Worm (Caenorhabditis elegans) whole organism, dauer: ENCODE data around the gene R11D1.4.

Experiments
- unc-62 ChIP-seq: sonication (generic microtip); optimal IDR thresholded peaks from 2 replicates; lab custom pipeline; 2017; ENCODE audit warnings: missing biosample characterization, missing genetic modification reagents, missing genetic modification characterization

The R11D1.4 gene

DNA sequence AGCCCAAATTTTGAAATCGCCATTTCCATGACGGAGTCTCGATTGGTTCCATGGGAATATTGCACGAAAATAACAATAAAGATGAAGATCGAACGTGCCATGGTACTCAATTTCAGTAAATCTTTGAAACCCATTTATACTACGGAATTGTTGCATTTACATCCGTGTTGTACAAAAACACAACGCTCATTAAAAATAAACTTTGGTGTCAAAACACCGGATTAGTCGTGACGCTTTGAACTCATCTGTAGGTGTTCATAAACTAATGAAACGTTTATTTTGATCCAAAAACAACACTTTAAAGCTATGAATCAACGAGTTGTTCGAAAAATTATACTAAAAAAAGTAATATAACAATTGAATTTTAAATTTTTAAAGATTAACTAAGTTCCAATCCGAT is at the start of gene R11D1.4:
TSS of gene R11D1.4 (minus strand) at position 101 of the 400 bp plus-strand sequence.
- TF ChIP-seq unc-62 = no peak

DNA sequence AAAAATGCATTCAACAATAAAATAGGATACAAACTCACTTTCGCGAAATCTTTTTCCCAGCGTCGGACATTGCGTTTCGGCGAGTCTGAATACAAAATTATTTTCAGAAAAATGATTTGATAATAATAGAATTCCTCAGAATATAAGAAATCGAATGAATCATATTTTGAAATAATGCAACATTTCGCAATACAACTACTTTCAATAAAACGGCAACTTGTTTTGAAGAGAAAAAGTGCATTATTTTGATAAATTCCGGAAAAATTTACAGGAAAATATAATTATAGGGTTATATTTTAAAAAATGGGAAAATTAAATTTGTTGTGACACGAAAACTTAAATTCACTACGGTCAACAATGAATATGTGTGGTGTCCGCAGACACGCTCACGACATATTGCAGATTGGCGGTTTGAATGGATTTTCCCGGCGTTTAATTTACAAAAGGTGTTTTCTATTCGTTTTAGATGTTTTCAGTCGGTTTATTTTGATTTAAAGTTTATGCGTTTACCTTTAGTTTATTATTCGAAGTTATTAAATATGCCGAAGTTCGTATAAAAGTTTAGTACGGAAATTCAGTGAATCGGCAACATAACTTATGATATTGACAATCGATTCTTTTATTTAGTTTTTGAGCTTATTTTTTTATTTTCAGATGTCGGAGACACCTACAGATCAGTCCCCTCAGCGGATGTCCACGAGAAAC is 49.4 kb upstream of the R11D1.4 start, which contains the start of the genes abcf-1 and scc-3:
TSS of gene abcf-1 (minus strand) at position 85 of the 705 bp plus-strand sequence.
TSS of gene scc-3 (plus strand) at position 655 of the 705 bp plus-strand sequence.
- TF ChIP-seq unc-62 = no peak

DNA sequence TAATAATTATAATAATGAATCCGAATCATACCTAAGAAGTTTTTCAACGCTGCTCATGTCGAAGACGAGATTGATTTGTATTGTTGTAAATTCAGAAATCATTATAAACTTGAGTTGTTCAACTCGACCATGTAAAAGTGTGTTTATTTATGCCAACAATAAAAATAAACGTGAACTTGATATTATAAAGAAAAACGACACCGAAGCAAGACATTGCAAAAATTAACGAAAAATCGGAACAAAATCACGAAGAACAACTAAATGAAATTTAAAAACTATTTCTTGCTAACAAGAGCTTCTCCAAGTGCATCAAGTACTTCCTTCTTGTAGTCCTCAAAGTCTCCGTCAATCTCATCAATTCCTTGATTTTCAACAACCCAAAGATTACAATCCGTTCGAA is 46.9 kb upstream of the R11D1.4 start, which contains the start of gene F18E2.15:
TSS of gene F18E2.15 (minus strand) at position 101 of the 400 bp plus-strand sequence.
- TF ChIP-seq unc-62 = no peak

DNA sequence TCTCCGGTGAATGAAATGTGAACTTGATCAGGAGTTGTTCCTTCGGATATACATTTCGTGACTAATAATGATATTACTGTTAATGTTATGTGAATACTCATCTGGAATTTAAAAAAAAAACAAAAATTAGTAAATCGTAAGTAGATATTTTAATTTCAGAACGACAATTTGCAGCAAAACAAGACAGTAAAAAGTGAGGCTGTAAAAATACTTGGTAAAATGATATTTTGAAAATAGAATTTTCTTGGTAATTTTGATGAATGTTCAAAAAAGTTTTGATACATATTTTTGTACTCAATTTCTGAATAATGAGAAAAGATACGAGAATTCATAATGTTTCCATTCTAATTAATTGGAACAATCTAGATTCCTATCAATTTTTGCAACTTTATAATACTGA is 45.6 kb upstream of the R11D1.4 start, which contains the start of gene papl-1:
TSS of gene papl-1 (minus strand) at position 101 of the 400 bp plus-strand sequence.
- no peak for TF ChIP-seq unc-62

DNA sequence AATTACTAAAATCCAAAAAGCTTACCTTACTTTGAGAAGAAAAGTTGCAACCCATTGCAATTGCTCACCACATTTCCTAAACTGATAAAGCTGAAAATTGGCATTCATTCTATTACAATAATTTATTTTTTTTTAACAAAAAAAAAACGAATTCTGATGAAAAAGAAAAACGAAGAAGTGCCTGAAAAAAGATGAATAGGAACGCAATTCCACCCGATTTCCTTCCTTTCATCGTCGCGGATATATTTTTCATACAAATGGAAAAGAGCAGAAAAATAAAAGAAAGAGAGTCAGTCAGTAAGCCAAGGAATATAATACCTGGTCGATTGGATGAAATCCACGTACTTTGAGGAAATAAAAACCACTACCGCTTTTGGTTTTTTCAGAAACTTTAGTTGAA is 40.8 kb upstream of the R11D1.4 start, which contains the start of gene gpa-13:
TSS of gene gpa-13 (minus strand) at position 101 of the 400 bp plus-strand sequence.
- no peak for TF ChIP-seq unc-62

DNA sequence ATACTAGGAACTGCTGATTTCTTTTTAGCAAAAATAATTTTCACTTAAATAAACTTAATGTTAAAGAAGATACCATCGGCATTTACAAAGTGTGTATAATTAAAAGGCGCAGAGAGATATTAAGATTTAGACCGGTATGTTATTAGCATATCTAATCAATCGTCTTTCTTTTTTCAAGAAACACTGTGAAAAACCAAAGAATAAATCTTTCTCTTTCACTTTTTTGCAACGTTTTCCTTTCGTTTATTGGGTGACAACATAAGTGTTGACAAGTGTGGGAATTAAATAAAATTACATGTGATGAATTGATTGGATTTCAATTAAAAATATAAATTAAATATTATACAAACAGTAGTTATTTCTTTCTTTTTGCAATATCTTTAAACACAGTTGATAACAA is 38.4 kb upstream of the R11D1.4 start, which contains the start of gene C15C8.8:
TSS of gene C15C8.8 (minus strand) at position 101 of the 400 bp plus-strand sequence.
- TF ChIP-seq unc-62 = no peak

DNA sequence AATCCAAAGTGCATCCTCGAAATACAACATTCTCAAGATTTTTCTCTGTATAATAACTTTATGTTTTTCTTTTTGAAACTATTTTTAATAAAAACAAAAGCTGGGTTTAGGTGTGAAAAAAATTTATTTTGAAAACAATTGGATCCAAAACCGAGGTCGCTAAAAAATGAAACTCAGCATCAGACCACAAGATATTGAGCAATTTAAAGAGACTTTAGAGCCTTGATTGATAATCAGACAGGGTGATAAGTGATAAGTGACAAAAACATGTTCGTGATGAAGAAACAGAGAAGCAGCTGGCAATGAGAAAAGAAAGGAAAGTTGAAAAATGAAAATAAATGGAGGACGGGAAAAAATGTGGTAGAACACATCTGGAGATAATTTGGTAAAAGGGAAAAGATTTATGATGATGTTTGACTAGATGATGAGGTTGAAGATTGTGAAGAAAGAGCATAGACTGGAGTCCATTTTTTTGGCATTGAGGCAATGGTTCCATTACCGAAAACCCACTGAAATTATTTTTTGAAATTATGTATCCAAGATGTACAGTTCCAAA is 37.6 kb upstream of the R11D1.4 start, which contains the start of gene C15C8.6:
TSS of gene C15C8.6 (minus strand) at position 51 of the 556 bp plus-strand sequence.
- no peak for TF ChIP-seq unc-62

DNA sequence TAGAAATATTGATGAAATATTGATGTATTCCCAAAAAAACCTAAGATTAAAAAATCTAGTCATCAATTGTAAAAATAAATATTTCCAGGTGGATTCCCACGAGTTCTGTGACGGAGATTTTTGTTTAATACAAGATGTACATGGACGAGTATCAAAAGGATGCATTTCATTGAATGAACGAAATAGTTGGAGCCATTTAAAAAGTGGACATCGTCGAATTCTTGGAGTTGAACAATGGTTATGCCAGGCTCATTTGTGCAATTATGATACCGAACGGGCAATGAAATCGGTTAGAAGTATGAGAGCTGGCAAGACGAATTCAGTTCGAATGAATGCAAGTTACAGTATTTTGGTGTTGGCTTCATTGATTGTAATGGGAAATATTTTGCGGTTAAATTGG is 35.5 kb upstream of the R11D1.4 start:
- no peak for TF ChIP-seq unc-62

DNA sequence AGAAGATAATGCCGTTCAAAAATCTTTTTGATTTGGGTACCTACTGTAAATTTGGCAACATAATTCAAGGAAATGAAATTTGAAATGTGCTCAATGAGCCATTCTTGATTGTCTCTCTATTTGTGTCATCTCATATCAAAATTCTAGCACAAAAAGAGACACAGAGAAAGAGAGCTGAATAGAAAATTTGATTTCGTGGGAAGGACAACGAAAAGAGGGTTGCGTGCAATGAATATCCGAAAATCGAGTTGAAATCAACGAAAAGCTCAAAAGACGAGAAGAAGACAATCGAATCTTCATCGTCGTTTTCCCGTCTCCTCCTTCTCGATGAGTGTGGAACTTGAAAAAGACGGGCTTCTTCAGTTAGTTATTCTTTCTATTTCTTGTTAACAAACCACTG is 33.8 kb upstream of the R11D1.4 start, which contains the start of gene C15C8.5:
TSS of gene C15C8.5 (plus strand) at position 152 of the 400 bp plus-strand sequence.
- TF ChIP-seq unc-62 = no peak

DNA sequence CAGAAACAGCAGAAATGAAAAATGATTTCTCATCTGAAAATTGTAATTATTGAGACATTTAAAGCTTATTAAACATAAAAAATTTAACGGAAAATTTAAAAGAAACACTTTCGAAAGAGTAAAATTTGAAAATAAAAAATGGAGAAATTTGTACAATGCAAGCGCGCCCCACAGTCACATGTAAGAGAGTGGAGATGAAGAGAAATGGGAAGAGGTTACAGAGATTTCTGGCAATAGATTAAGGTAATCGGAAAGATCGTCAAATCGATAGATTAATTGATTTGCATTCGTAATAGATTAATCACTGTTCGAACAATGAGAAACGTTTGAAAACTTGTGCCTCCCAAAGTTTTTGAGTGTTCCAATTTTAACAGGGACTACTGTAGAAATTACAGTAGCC is 33.4 kb upstream of the R11D1.4 start, which contains the start of gene C15C8.4:
TSS of gene C15C8.4 (minus strand) at position 33 of the 400 bp plus-strand sequence.
- TF ChIP-seq unc-62 = no peak

DNA sequence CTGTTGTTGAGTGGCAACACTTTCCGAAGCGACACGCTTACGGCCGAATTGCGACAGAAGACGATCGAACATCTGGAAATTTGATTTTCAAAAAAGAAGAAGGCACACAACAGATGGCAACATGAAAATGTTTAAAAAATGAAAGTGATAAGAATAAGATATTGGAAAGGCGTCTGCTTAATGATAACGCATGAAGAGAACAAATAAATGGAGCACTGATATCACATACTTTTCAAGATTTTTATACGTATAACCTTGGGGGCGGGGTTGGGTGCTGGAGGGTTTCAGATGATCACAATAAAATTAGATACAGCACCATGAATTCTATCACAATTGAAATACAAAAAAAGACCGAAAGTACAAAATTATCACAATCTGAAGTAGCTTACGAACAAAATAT is 31.0 kb upstream of the R11D1.4 start, which contains the start of gene C15C8.7:
TSS of gene C15C8.7 (minus strand) at position 72 of the 400 bp plus-strand sequence.
- no peak for TF ChIP-seq unc-62

DNA sequence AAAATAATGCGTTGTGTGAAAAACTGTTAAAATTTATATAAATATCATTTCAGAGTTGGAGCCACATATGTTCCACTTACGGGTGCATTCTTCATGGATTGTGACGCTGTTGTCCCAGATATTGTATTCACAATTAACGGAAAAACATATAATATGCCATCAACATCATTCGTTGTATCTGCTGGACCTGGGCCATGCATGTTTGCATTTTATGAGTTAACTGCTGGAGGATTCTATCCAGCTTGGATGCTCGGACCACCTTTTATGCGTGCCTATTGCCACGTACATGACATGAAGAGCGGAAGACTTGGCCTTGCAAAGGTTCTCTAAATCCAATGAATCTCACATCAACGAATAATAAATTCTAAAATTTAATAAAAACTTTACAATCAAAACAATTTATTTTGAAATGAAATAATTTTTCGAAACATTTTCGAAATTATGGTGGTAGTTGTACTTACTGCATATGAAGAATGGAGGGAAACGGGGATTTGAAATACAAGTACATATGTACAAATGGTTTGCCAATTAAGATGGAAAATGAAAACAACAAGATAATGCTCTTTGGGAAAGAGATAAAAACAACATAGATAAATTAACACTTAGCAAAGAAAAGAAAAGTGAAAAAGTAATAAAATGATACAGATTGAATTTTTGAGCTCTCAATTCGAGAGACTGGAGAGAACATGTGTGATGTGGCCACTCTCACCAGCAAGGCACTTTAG is 29.9 kb upstream of the R11D1.4 start:
- no peak for TF ChIP-seq unc-62

DNA sequence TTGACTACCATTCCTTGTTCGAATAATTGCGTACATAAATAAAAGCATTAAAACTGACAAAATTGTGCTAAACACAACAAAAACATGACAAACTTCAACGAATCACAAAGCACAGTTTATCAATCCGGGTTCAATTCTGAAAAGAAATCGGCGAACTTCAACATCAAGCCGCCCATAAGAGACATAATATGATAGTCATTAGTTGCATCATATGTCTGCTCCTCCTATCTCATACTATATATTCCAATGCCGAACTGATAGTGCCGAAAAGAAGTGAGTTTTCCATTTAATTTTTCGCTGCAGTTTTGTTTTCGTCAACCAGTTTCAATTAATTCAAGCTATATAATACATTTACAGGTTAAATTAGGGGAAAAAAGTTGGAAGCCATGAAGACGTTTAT is 27.7 kb upstream of the R11D1.4 start, which contains the start of gene hrg-7:
TSS of gene hrg-7 (plus strand) at position 358 of the 400 bp plus-strand sequence.
- TF ChIP-seq unc-62 = no peak

DNA sequence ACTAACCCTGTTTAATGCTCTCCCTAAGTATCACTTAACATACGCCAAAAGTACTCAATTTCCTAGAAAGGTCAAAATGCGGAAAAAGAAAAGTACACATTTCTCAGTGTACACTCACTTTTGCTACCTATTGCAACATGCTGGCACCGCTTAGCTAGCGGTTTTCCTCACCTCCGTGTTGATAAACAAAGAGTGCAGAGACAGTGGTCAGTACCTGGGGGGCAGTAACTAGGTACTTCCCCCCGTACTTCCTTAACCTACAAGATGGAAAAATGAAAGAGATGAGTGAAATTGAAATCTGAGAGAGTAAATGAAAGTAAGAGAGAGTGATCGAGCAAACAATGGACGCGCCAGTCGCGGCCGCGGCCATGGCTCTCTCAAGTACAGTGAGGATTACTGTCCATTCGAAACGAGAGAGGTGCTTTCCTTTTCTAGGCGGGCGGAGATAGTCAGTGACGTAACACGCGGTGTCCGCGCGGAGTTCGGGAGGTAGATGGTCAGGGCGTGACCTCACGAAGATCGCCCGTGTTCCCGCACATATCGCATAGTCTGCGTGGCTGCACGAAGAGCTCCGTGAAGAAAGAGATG is 22.2 kb upstream of the R11D1.4 start, which contains the start of gene cky-1:
TSS of gene cky-1 (plus strand) at position 538 of the 588 bp plus-strand sequence.
- no peak for TF ChIP-seq unc-62

DNA sequence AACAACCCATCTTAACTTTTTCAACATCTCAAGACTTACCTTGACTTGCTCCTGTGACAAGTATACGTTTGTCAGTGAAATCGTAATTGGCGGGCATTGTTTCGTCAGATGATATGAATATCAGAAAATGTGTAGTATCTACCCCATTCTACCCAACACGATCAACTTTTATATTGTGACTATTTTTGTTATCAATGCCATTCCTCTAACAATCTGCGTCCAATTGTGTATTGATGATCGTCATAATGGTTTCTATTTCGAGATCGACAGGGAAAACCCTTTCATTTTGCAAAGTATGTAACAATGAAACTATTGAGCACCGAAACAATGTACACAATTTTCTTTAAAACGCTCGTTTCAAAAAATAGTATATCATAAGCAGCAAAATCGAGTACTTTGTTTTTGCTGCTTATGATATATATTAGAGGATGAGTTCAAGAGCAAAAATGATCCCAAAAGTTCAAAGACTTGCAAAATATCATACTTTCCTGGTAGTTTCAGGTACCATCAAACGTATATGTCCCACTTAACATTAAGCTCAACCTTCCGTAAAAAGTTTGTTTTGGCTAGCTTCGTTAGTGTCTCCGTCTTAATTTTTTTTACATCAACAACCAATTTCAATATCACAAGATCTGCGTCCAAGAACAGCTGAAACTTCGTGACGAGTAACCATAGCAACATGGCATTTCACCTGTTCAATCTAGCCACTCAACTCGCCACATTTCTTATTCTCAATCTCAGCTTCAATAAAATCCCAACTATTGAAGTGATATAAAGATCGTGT is 19.6 kb upstream of the R11D1.4 start, which contains the start of the genes dhs-21 and xbx-9:
TSS of gene dhs-21 (minus strand) at position 181 of the 784 bp plus-strand sequence.
TSS of gene xbx-9 (plus strand) at position 734 of the 784 bp plus-strand sequence.
- no peak for TF ChIP-seq unc-62
